Fruit fly (Drosophila melanogaster) S2 (cell line): Measurements from ENCODE around the gene Ggamma30A.

Experiments used
- CG8478 ChIP-seq: fragments of >200 bp; optimal IDR thresholded peaks from 2 replicates; lab custom pipeline; 2018
- CTCF ChIP-seq, 2 experiments: fragments of >200 bp; optimal IDR thresholded peaks; 2 replicates each; lab custom pipeline; 2018

dm6 chr2L:9229694-9230093 is 26.7 kb upstream of the Ggamma30A start:
- TF ChIP-seq CG8478 (no peak), CTCF (optimal IDR thresholded peaks at IDR 0.05; lab: Kevin White, UChicago) (no peak)
